Worm (Caenorhabditis elegans) whole organism, late embryonic: ENCODE data around the gene nspc-9.

Experiments
- K09A11.1 ChIP-seq: sonication (generic microtip); optimal IDR thresholded peaks from 2 replicates; lab custom pipeline; 2017; ENCODE audit warnings: antibody characterized with exemption, mild to moderate bottlenecking, missing genetic modification characterization, missing compliant biosample characterization; ENCODE audit not compliant: insufficient read depth
- T23F11.4 ChIP-seq: fragments of 200-800 bp; sonication (Bioruptor generic); optimal IDR thresholded peaks from 2 replicates; lab custom pipeline; 2018; ENCODE audit warnings: mild to moderate bottlenecking, missing genetic modification characterization, missing compliant biosample characterization
- ceh-18 ChIP-seq: sonication (generic microtip); optimal IDR thresholded peaks from 2 replicates; lab custom pipeline; 2016; ENCODE audit warnings: missing genetic modification characterization, missing compliant biosample characterization
- ceh-22 ChIP-seq: sonication (generic microtip); optimal IDR thresholded peaks from 2 replicates; lab custom pipeline; 2017; ENCODE audit warnings: missing biosample characterization, missing genetic modification characterization
- ceh-24 ChIP-seq: sonication (generic microtip); optimal IDR thresholded peaks from 2 replicates; lab custom pipeline; 2016; ENCODE audit warnings: mild to moderate bottlenecking, missing genetic modification characterization, missing compliant biosample characterization
- ceh-30 ChIP-seq: fragments of 150-350 bp; optimal IDR thresholded peaks from 2 replicates; lab custom pipeline; 2014; ENCODE audit warnings: missing biosample characterization, missing genetic modification characterization
- ceh-31 ChIP-seq: sonication (generic microtip); optimal IDR thresholded peaks from 2 replicates; lab custom pipeline; 2016; ENCODE audit warnings: missing genetic modification characterization, missing compliant biosample characterization
- ceh-34 ChIP-seq: sonication (generic microtip); optimal IDR thresholded peaks from 2 replicates; lab custom pipeline; 2016; ENCODE audit warnings: mild to moderate bottlenecking, missing genetic modification characterization, missing compliant biosample characterization
- ceh-6 ChIP-seq: fragments of 200-800 bp; sonication (Bioruptor generic); optimal IDR thresholded peaks from 2 replicates; lab custom pipeline; 2018; ENCODE audit warnings: mild to moderate bottlenecking, missing genetic modification characterization, missing compliant biosample characterization
- dmd-4 ChIP-seq: sonication (generic microtip); optimal IDR thresholded peaks from 2 replicates; lab custom pipeline; 2016; ENCODE audit warnings: borderline replicate concordance, missing genetic modification characterization, missing compliant biosample characterization
- dve-1 ChIP-seq: sonication (generic microtip); optimal IDR thresholded peaks from 2 replicates; lab custom pipeline; 2017; ENCODE audit warnings: antibody characterized with exemption, mild to moderate bottlenecking, missing genetic modification characterization, missing compliant biosample characterization
- elt-2 ChIP-seq: sonication (generic microtip); optimal IDR thresholded peaks from 2 replicates; lab custom pipeline; 2016; ENCODE audit warnings: missing genetic modification reagents, missing genetic modification characterization, missing compliant biosample characterization
- ets-4 ChIP-seq: sonication (generic microtip); optimal IDR thresholded peaks from 2 replicates; lab custom pipeline; 2016; ENCODE audit warnings: missing genetic modification characterization, missing compliant biosample characterization
- eyg-1 ChIP-seq: sonication (generic microtip); optimal IDR thresholded peaks from 2 replicates; lab custom pipeline; 2016; ENCODE audit warnings: missing genotype, missing genetic modification characterization, missing compliant biosample characterization
- fax-1 ChIP-seq: sonication (generic microtip); optimal IDR thresholded peaks from 2 replicates; lab custom pipeline; 2016; ENCODE audit warnings: missing genotype, missing genetic modification characterization, missing compliant biosample characterization
- fkh-10 ChIP-seq: fragments of 150-350 bp; optimal IDR thresholded peaks from 2 replicates; lab custom pipeline; 2014; ENCODE audit warnings: missing biosample characterization, missing genetic modification reagents, missing genetic modification characterization
- fkh-6 ChIP-seq: sonication (generic microtip); optimal IDR thresholded peaks from 2 replicates; lab custom pipeline; 2016; ENCODE audit warnings: missing genetic modification characterization, missing compliant biosample characterization
- hlh-13 ChIP-seq: fragments of 200-800 bp; sonication (Bioruptor generic); optimal IDR thresholded peaks from 2 replicates; lab custom pipeline; 2018; ENCODE audit warnings: mild to moderate bottlenecking, missing genetic modification characterization, missing compliant biosample characterization
- hlh-15 ChIP-seq: sonication (generic microtip); optimal IDR thresholded peaks from 2 replicates; lab custom pipeline; 2016; ENCODE audit warnings: missing genetic modification characterization, missing compliant biosample characterization
- hlh-30 ChIP-seq: sonication (generic microtip); optimal IDR thresholded peaks from 2 replicates; lab custom pipeline; 2017; ENCODE audit warnings: antibody characterized with exemption, missing genetic modification characterization, missing compliant biosample characterization; ENCODE audit not compliant: insufficient read depth
- nhr-11 ChIP-seq: fragments of 150-350 bp; optimal IDR thresholded peaks from 2 replicates; lab custom pipeline; 2014; ENCODE audit warnings: missing biosample characterization, missing genetic modification characterization
- nhr-232 ChIP-seq: sonication (generic microtip); optimal IDR thresholded peaks from 2 replicates; lab custom pipeline; 2016; ENCODE audit warnings: missing genetic modification characterization, missing compliant biosample characterization
- pag-3 ChIP-seq: sonication (generic microtip); optimal IDR thresholded peaks from 2 replicates; lab custom pipeline; 2016; ENCODE audit warnings: missing compliant biosample characterization, missing genetic modification characterization, borderline replicate concordance
- pat-9 ChIP-seq: fragments of 200-800 bp; sonication (Bioruptor generic); optimal IDR thresholded peaks from 2 replicates; lab custom pipeline; 2018; ENCODE audit warnings: mild to moderate bottlenecking, missing genetic modification characterization, moderate library complexity, missing compliant biosample characterization
- pax-1 ChIP-seq: fragments of 150-350 bp; optimal IDR thresholded peaks from 2 replicates; lab custom pipeline; 2014; ENCODE audit warnings: missing biosample characterization, missing genetic modification characterization
- pros-1 ChIP-seq: fragments of 150-350 bp; optimal IDR thresholded peaks from 2 replicates; lab custom pipeline; 2014; ENCODE audit warnings: missing biosample characterization, missing genetic modification reagents, missing genetic modification characterization
- ref-2 ChIP-seq: sonication (generic microtip); optimal IDR thresholded peaks from 2 replicates; lab custom pipeline; 2016; ENCODE audit warnings: missing genetic modification characterization, missing compliant biosample characterization
- rnt-1 ChIP-seq: sonication (generic microtip); optimal IDR thresholded peaks from 2 replicates; lab custom pipeline; 2016; ENCODE audit warnings: missing genetic modification characterization, missing compliant biosample characterization
- sdc-2 ChIP-seq: sonication (generic microtip); optimal IDR thresholded peaks from 2 replicates; lab custom pipeline; 2016; ENCODE audit warnings: missing genotype, missing genetic modification characterization, missing compliant biosample characterization
- sox-2 ChIP-seq: fragments of 200-800 bp; sonication (Bioruptor generic); IDR thresholded peaks from 2 replicates; pipeline ENCODE4 v1.3.6; 2022; ENCODE audit warnings: missing genetic modification reagents, missing genetic modification characterization, missing compliant biosample characterization
- sox-4 ChIP-seq: sonication (generic microtip); optimal IDR thresholded peaks from 2 replicates; lab custom pipeline; 2017; ENCODE audit warnings: mild to moderate bottlenecking, missing genetic modification characterization, inconsistent platforms, missing compliant biosample characterization
- tbx-7 ChIP-seq: sonication (generic microtip); optimal IDR thresholded peaks from 2 replicates; lab custom pipeline; 2016; ENCODE audit warnings: missing genotype, missing genetic modification characterization, missing compliant biosample characterization
- ttx-3 ChIP-seq: sonication (generic microtip); optimal IDR thresholded peaks from 2 replicates; lab custom pipeline; 2016; ENCODE audit warnings: missing genetic modification reagents, missing genetic modification characterization, missing compliant biosample characterization
- zip-5 ChIP-seq: sonication (generic microtip); optimal IDR thresholded peaks from 2 replicates; lab custom pipeline; 2016; ENCODE audit warnings: missing genetic modification characterization, missing compliant biosample characterization
- ztf-16 ChIP-seq: sonication (generic microtip); optimal IDR thresholded peaks from 2 replicates; lab custom pipeline; 2017; ENCODE audit warnings: missing genetic modification characterization, missing compliant biosample characterization

The nspc-9 gene

ce11 chrX:12362951-12363486 lies 19.8 kb upstream of the nspc-9 start (continued):
- TF ChIP-seq fax-1 (tag; lab: Kevin White, UChicago) (no peak), fkh-6 (tag; lab: Kevin White, UChicago) (no peak), zip-5 (no peak), nhr-232 (no peak), ttx-3 (no peak), fkh-10 (GFP tag; lab: Kevin White, UChicago) (no peak), eyg-1 (no peak), nhr-11 (tag; lab: Kevin White, UChicago) (peak; percentile 73), pax-1 (peak; percentile 20), ref-2 (tag; lab: Kevin White, UChicago) (no peak), pag-3 (no peak), rnt-1 (tag; lab: Kevin White, UChicago) (peak; percentile 85), ceh-18 (tag; lab: Kevin White, UChicago) (peak; percentile 94), hlh-15 (tag; lab: Kevin White, UChicago) (no peak), pros-1 (no peak), elt-2 (tag; lab: Kevin White, UChicago) (peak; percentile 64), hlh-30 (tag; lab: Kevin White, UChicago) (no peak), ceh-34 (peak; percentile 67), K09A11.1 (tag; lab: Kevin White, UChicago) (peak; percentile 78)

- TF ChIP-seq ceh-22 (tag; lab: Kevin White, UChicago) (no peak), ztf-16 (no peak), nhr-232 (no peak), sox-2 (GFP tag; lab: Robert Waterston, UW) (no peak), dve-1 (tag; lab: Kevin White, UChicago) (no peak), hlh-13 (GFP tag; lab: Kevin White, UChicago) (no peak), ceh-6 (GFP tag; lab: Kevin White, UChicago) (no peak), pros-1 (no peak), fkh-6 (tag; lab: Kevin White, UChicago) (no peak), ceh-34 (no peak), ceh-31 (tag; lab: Kevin White, UChicago) (no peak), ceh-24 (tag; lab: Kevin White, UChicago) (no peak), sdc-2 (tag; lab: Kevin White, UChicago) (no peak), ceh-30 (tag; lab: Kevin White, UChicago) (no peak), pat-9 (tag; lab: Kevin White, UChicago) (no peak), T23F11.4 (no peak), zip-5 (no peak), dmd-4 (tag; lab: Kevin White, UChicago) (no peak), ets-4 (tag; lab: Kevin White, UChicago) (no peak), tbx-7 (tag; lab: Kevin White, UChicago) (no peak)
Measured at ce11 chrX:12360444-12360843, 17.3 kb upstream of the nspc-9 start, which contains the start of the genes nspc-15 and F19H6.6. TSS of gene nspc-15 (plus strand) at chrX:12360744. TSS of gene F19H6.6 (plus strand) at chrX:12360827.

ce11 chrX:12358957-12359356 lies 15.8 kb upstream of the nspc-9 start, which contains the start of gene nspc-14:
TSS of gene nspc-14 (minus strand) at chrX:12359057.
- no peak for TF ChIP-seq hlh-15 (tag; lab: Kevin White, UChicago)
- TF ChIP-seq tbx-7 (tag; lab: Kevin White, UChicago) = no peak
- no peak for TF ChIP-seq ceh-6 (GFP tag; lab: Kevin White, UChicago)
- no peak for TF ChIP-seq ref-2 (tag; lab: Kevin White, UChicago)
- no peak for TF ChIP-seq hlh-30 (tag; lab: Kevin White, UChicago)
- no peak for TF ChIP-seq ttx-3

ce11 chrX:12357127-12357526 lies 13.9 kb upstream of the nspc-9 start, which contains the start of gene nspc-13:
TSS of gene nspc-13 (plus strand) at chrX:12357427.
- no peak for TF ChIP-seq dmd-4 (tag; lab: Kevin White, UChicago)
- no peak for TF ChIP-seq ceh-22 (tag; lab: Kevin White, UChicago)
- no peak for TF ChIP-seq eyg-1
- TF ChIP-seq sox-4 (tag; lab: Kevin White, UChicago) = no peak
